Worm (Caenorhabditis elegans): ENCODE results near the gene Y110A2AL.10.

Y110A2AL.10 gene

ce11 chrII:2858851-2859250, 12.9 kb downstream of the Y110A2AL.10 start:
- TF ChIP-seq nfya-1 (tag; optimal IDR thresholded peaks at IDR 0.05; ENCODE audit: borderline replicate concordance, insufficient read depth) (no peak), F33H1.4 (GFP tag; IDR thresholded peaks at IDR 0.05) (no peak), ccch-3 (GFP tag; optimal IDR thresholded peaks at IDR 0.05) (no peak), madf-6 (GFP tag; IDR thresholded peaks at IDR 0.05) (no peak), rpc-1 (optimal IDR thresholded peaks at IDR 0.05) (no peak), rpc-1 (tag; optimal IDR thresholded peaks at IDR 0.05) (no peak), ekl-4 (GFP tag; IDR thresholded peaks at IDR 0.05) (no peak), T07F8.4 (tag; optimal IDR thresholded peaks at IDR 0.05) (no peak), egl-44 (GFP tag; IDR thresholded peaks at IDR 0.05) (no peak), D2030.7 (GFP tag; IDR thresholded peaks at IDR 0.05) (no peak), nfyb-1 (GFP tag; IDR thresholded peaks at IDR 0.05) (no peak), aptf-3 (GFP tag; IDR thresholded peaks at IDR 0.05) (no peak)

ce11 chrII:2857559-2857958, 14.2 kb downstream of the Y110A2AL.10 start:
- TF ChIP-seq madf-10 (tag; optimal IDR thresholded peaks at IDR 0.05) (no peak), egl-44 (GFP tag; IDR thresholded peaks at IDR 0.05) (no peak), pha-4 (tag; optimal IDR thresholded peaks at IDR 0.05) (no peak), ceh-58 (GFP tag; IDR thresholded peaks at IDR 0.05) (no peak), fkh-3 (tag; optimal IDR thresholded peaks at IDR 0.05) (no peak), F23B12.7 (tag; optimal IDR thresholded peaks at IDR 0.05; ENCODE audit: insufficient read depth) (no peak), F10E7.11 (tag; optimal IDR thresholded peaks at IDR 0.05) (no peak), xnd-1 (tag; optimal IDR thresholded peaks at IDR 0.05) (no peak), ztf-18 (tag; optimal IDR thresholded peaks at IDR 0.05) (no peak), Y95B8A.8 (GFP tag; IDR thresholded peaks at IDR 0.05) (no peak)

- TF ChIP-seq C17E4.6 (GFP tag; IDR thresholded peaks at IDR 0.05) (no peak), tbp1 (GFP tag; optimal IDR thresholded peaks at IDR 0.05) (no peak), nhr-179 (tag; optimal IDR thresholded peaks at IDR 0.05) (no peak), let-607 (tag; optimal IDR thresholded peaks at IDR 0.05) (no peak), dpff-1 (tag; optimal IDR thresholded peaks at IDR 0.05) (no peak), F55B11.4 (tag; optimal IDR thresholded peaks at IDR 0.05; ENCODE audit: borderline replicate concordance, insufficient read depth) (no peak), nhr-80 (tag; optimal IDR thresholded peaks at IDR 0.05) (no peak), Y53F4B.3 (GFP tag; IDR thresholded peaks at IDR 0.05) (no peak), die-1 (tag; optimal IDR thresholded peaks at IDR 0.05) (no peak), lir-1 (GFP tag; conservative IDR thresholded peaks at IDR 0.05) (no peak), sdz-38 (tag; optimal IDR thresholded peaks at IDR 0.05) (no peak), fkh-3 (tag; optimal IDR thresholded peaks at IDR 0.05) (no peak), nhr-90 (tag; optimal IDR thresholded peaks at IDR 0.05) (no peak)
These were observed 15.6 kb downstream of the Y110A2AL.10 start for ce11 chrII:2856114-2856513.

- TF ChIP-seq cebp-1 (GFP tag; IDR thresholded peaks at IDR 0.05), result no peak
- no peak for TF ChIP-seq cebp-1 (tag; optimal IDR thresholded peaks at IDR 0.05)
- TF ChIP-seq F55B11.4 (tag; optimal IDR thresholded peaks at IDR 0.05; ENCODE audit: borderline replicate concordance, insufficient read depth), result no peak
- TF ChIP-seq hmg-1.2 (GFP tag; IDR thresholded peaks at IDR 0.05), result peak; percentile 36; the same call in 1 of the 2 replicates
These were observed 16.9 kb downstream of the Y110A2AL.10 start for ce11 chrII:2854794-2855193.

Measured in whole organism, young adult.